Worm (Caenorhabditis elegans) whole organism, young adult: ENCODE results near the gene nspc-10.

Experiments used
- C06A6.2 ChIP-seq: fragments of 200-800 bp; sonication (Bioruptor generic); conservative IDR thresholded peaks from 2 replicates; pipeline ENCODE4 v1.3.6; 2022; ENCODE audit warnings: missing genetic modification characterization, missing compliant biosample characterization
- D2030.7 ChIP-seq: fragments of 200-800 bp; sonication (Bioruptor generic); IDR thresholded peaks from 2 replicates; pipeline ENCODE4 v1.3.6; 2022; ENCODE audit warnings: missing genetic modification reagents, missing genetic modification characterization, missing compliant biosample characterization
- F10E7.11 ChIP-seq: sonication (generic microtip); optimal IDR thresholded peaks from 2 replicates; lab custom pipeline; 2017; ENCODE audit warnings: mild to moderate bottlenecking, missing genetic modification characterization, moderate library complexity, missing compliant biosample characterization
- K11D2.4 ChIP-seq: fragments of 200-800 bp; sonication (Bioruptor generic); IDR thresholded peaks from 2 replicates; pipeline ENCODE4 v1.3.6; 2022; ENCODE audit warnings: missing genetic modification reagents, missing genetic modification characterization, missing compliant biosample characterization
- K12H6.12 ChIP-seq: fragments of 200-800 bp; sonication (Bioruptor generic); optimal IDR thresholded peaks from 2 replicates; lab custom pipeline; 2018; ENCODE audit warnings: mild to moderate bottlenecking, missing genetic modification characterization, missing compliant biosample characterization
- Y56A3A.18 ChIP-seq: fragments of 200-800 bp; sonication (Bioruptor generic); IDR thresholded peaks from 2 replicates; pipeline ENCODE4 v1.3.6; 2022; ENCODE audit warnings: missing genetic modification reagents, missing genetic modification characterization, missing compliant biosample characterization
- Y95B8A.8 ChIP-seq: fragments of 200-800 bp; sonication (Bioruptor generic); IDR thresholded peaks from 2 replicates; pipeline ENCODE4 v1.3.6; 2022; ENCODE audit warnings: missing genetic modification reagents, missing genetic modification characterization, missing compliant biosample characterization
- athp-1 ChIP-seq: sonication (generic microtip); optimal IDR thresholded peaks from 2 replicates; lab custom pipeline; 2017; ENCODE audit warnings: mild to moderate bottlenecking, missing genetic modification characterization, missing compliant biosample characterization
- attf-5 ChIP-seq: fragments of 200-800 bp; sonication (Bioruptor generic); optimal IDR thresholded peaks from 2 replicates; lab custom pipeline; 2018; ENCODE audit warnings: mild to moderate bottlenecking, missing genetic modification characterization, missing compliant biosample characterization
- cebp-1 ChIP-seq, 2 experiments: fragments of 200-800 bp in 1 of 2; sonication (Bioruptor generic) in 1 of 2; sonication (generic microtip) in 1 of 2; IDR thresholded peaks in 1 of 2; optimal IDR thresholded peaks in 1 of 2; 2 replicates each; pipeline versions ENCODE4 v1.3.6 to Lab custom; 2017 to 2022; ENCODE audit warnings: missing compliant biosample characterization in 2 of 2, missing genetic modification characterization in 2 of 2, mild to moderate bottlenecking in 1 of 2, missing genetic modification reagents in 1 of 2, moderate library complexity in 1 of 2
- cebp-2 ChIP-seq: fragments of 200-800 bp; sonication (Bioruptor generic); IDR thresholded peaks from 2 replicates; pipeline ENCODE4 v1.3.6; 2022; ENCODE audit warnings: missing genetic modification characterization, missing compliant biosample characterization
- ceh-100 ChIP-seq: fragments of 200-800 bp; sonication (Bioruptor generic); IDR thresholded peaks from 2 replicates; pipeline ENCODE4 v1.3.6; 2022; ENCODE audit warnings: missing genetic modification reagents, missing genetic modification characterization, missing compliant biosample characterization
- dox-1 ChIP-seq: fragments of 200-800 bp; sonication (Bioruptor generic); IDR thresholded peaks from 2 replicates; pipeline ENCODE4 v1.3.6; 2022; ENCODE audit warnings: missing genetic modification reagents, missing genetic modification characterization, missing compliant biosample characterization
- efl-1 ChIP-seq: fragments of 150-350 bp; optimal IDR thresholded peaks from 2 replicates; lab custom pipeline; 2014; ENCODE audit warnings: missing biosample characterization, missing genetic modification reagents, missing genetic modification characterization
- egl-44 ChIP-seq: fragments of 200-800 bp; sonication (Bioruptor generic); IDR thresholded peaks from 2 replicates; pipeline ENCODE4 v1.3.6; 2022; ENCODE audit warnings: missing genetic modification reagents, missing genetic modification characterization, missing compliant biosample characterization
- egrh-3 ChIP-seq: fragments of 200-800 bp; sonication (Bioruptor generic); IDR thresholded peaks from 2 replicates; pipeline ENCODE4 v1.3.6; 2022; ENCODE audit warnings: missing genetic modification reagents, missing genetic modification characterization, missing compliant biosample characterization
- hmg-20 ChIP-seq: fragments of 200-800 bp; sonication (Bioruptor generic); IDR thresholded peaks from 2 replicates; pipeline ENCODE4 v1.3.6; 2022; ENCODE audit warnings: missing genetic modification reagents, missing genetic modification characterization, missing compliant biosample characterization
- hsf-1 ChIP-seq: fragments of 200-800 bp; sonication (Bioruptor generic); IDR thresholded peaks from 2 replicates; pipeline ENCODE4 v1.3.6; 2022; ENCODE audit warnings: missing genetic modification reagents, missing genetic modification characterization, missing compliant biosample characterization
- lin-26 ChIP-seq: fragments of 200-800 bp; sonication (Bioruptor generic); IDR thresholded peaks from 2 replicates; pipeline ENCODE4 v1.3.6; 2022; ENCODE audit warnings: missing genetic modification reagents, missing genetic modification characterization, missing compliant biosample characterization
- lin-54 ChIP-seq: fragments of 200-800 bp; sonication (Bioruptor generic); optimal IDR thresholded peaks from 2 replicates; lab custom pipeline; 2018; ENCODE audit warnings: mild to moderate bottlenecking, missing genetic modification characterization, missing compliant biosample characterization
- madf-3 ChIP-seq: fragments of 200-800 bp; sonication (Bioruptor generic); IDR thresholded peaks from 2 replicates; pipeline ENCODE4 v1.3.6; 2022; ENCODE audit warnings: missing genetic modification reagents, missing genetic modification characterization, missing compliant biosample characterization
- madf-6 ChIP-seq: fragments of 200-800 bp; sonication (Bioruptor generic); IDR thresholded peaks from 2 replicates; pipeline ENCODE4 v1.3.6; 2022; ENCODE audit warnings: missing genetic modification reagents, missing genetic modification characterization, missing compliant biosample characterization
- mcd-1 ChIP-seq: fragments of 200-800 bp; sonication (Bioruptor generic); IDR thresholded peaks from 2 replicates; pipeline ENCODE4 v1.3.6; 2022; ENCODE audit warnings: missing genetic modification reagents, missing genetic modification characterization, missing compliant biosample characterization
- nfya-1 ChIP-seq: sonication (generic microtip); optimal IDR thresholded peaks from 2 replicates; lab custom pipeline; 2017; ENCODE audit warnings: antibody characterized with exemption, missing compliant biosample characterization, missing genetic modification characterization, borderline replicate concordance; ENCODE audit not compliant: insufficient read depth
- nfyb-1 ChIP-seq: fragments of 200-800 bp; sonication (Bioruptor generic); IDR thresholded peaks from 2 replicates; pipeline ENCODE4 v1.3.6; 2022; ENCODE audit warnings: missing genetic modification reagents, missing genetic modification characterization, missing compliant biosample characterization
- nhr-120 ChIP-seq: fragments of 200-800 bp; sonication (Bioruptor generic); IDR thresholded peaks from 2 replicates; pipeline ENCODE4 v1.3.6; 2022; ENCODE audit warnings: missing genetic modification characterization, missing compliant biosample characterization
- pbrm-1 ChIP-seq: fragments of 200-800 bp; sonication (Bioruptor generic); IDR thresholded peaks from 2 replicates; pipeline ENCODE4 v1.3.6; 2022; ENCODE audit warnings: missing genetic modification reagents, missing genetic modification characterization, missing compliant biosample characterization
- rcor-1 ChIP-seq: fragments of 200-800 bp; sonication (Bioruptor generic); IDR thresholded peaks from 2 replicates; pipeline ENCODE4 v1.3.6; 2022; ENCODE audit warnings: missing genetic modification reagents, missing genetic modification characterization, missing compliant biosample characterization
- rec-8 ChIP-seq, 2 experiments: sonication (generic microtip); optimal IDR thresholded peaks; 2 replicates each; lab custom pipeline; 2016; ENCODE audit warnings: mild to moderate bottlenecking in 2 of 2, missing genetic modification characterization in 2 of 2, missing genetic modification reagents in 2 of 2, missing genotype in 2 of 2, missing biosample characterization in 1 of 2, missing compliant biosample characterization in 1 of 2, moderate library complexity in 1 of 2
- rpc-1 ChIP-seq, 2 experiments: fragments of 150-350 bp in 1 of 2; sonication (generic microtip) in 1 of 2; optimal IDR thresholded peaks; 2 replicates each; lab custom pipeline; 2014 to 2018; ENCODE audit warnings: missing biosample characterization in 1 of 2, missing genetic modification characterization in 1 of 2, missing genetic modification reagents in 1 of 2, missing genotype in 1 of 2
- snpc-1.3 ChIP-seq: sonication (generic microtip); optimal IDR thresholded peaks from 2 replicates; lab custom pipeline; 2017; ENCODE audit warnings: missing genetic modification characterization, mild to moderate bottlenecking, missing compliant biosample characterization, antibody characterized with exemption, moderate library complexity, missing genotype, missing genetic modification reagents; ENCODE audit not compliant: insufficient read depth
- snpc-4 ChIP-seq, 5 experiments: fragments of 150-350 bp in 1 of 5; sonication (generic microtip) in 4 of 5; optimal IDR thresholded peaks; 2 replicates each; lab custom pipeline; 2014 to 2018; ENCODE audit warnings: missing genetic modification characterization in 5 of 5, missing biosample characterization in 3 of 5, antibody characterized with exemption in 2 of 5, mild to moderate bottlenecking in 2 of 5, missing compliant biosample characterization in 2 of 5, missing genotype in 2 of 5, moderate library complexity in 2 of 5, missing genetic modification reagents in 1 of 5
- somi-1 ChIP-seq: fragments of 200-800 bp; sonication (Bioruptor generic); optimal IDR thresholded peaks from 2 replicates; lab custom pipeline; 2018; ENCODE audit warnings: mild to moderate bottlenecking, missing genetic modification characterization, missing compliant biosample characterization
- zfh-2 ChIP-seq: fragments of 200-800 bp; sonication (Bioruptor generic); conservative IDR thresholded peaks from 2 replicates; pipeline ENCODE4 v1.3.6; 2022; ENCODE audit warnings: missing genetic modification reagents, missing genetic modification characterization, missing compliant biosample characterization
- zim-3 ChIP-seq: sonication (generic microtip); optimal IDR thresholded peaks from 2 replicates; lab custom pipeline; 2017; ENCODE audit warnings: mild to moderate bottlenecking, missing genetic modification characterization, moderate library complexity, missing compliant biosample characterization
- ztf-18 ChIP-seq: sonication (generic microtip); optimal IDR thresholded peaks from 2 replicates; lab custom pipeline; 2016; ENCODE audit warnings: missing genotype, mild to moderate bottlenecking, missing genetic modification characterization, missing compliant biosample characterization
- ztf-25 ChIP-seq: fragments of 200-800 bp; sonication (Bioruptor generic); IDR thresholded peaks from 2 replicates; pipeline ENCODE4 v1.3.6; 2022; ENCODE audit warnings: missing genetic modification reagents, missing genetic modification characterization, missing compliant biosample characterization

Gene nspc-10

DNA sequence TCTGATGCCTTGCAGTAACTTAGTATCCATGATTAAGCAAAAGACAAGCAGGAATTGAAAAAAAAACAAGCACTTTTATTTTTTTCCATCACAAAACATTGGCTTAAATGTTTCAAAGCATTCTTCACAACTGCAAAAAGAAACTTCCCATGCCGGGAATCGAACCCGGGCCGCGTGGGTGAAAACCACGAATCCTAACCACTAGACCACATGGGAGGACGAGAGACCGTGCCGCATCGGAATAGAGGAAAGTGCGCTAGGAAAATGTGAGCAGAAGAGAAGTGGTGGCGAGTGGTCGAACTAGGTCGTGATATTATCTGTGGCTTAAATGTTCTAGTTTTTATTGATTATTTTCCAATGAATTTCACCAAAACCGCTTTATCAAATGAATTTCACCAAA lies 24.1 kb downstream of the nspc-10 start (continued):
- TF ChIP-seq nfyb-1 (GFP tag; lab: Robert Waterston, UW) (peak; percentile 69), zfh-2 (0 out of 2 replicates have a peak, but pooled peaks have one; percentile 31), rec-8 (tag; optimal IDR thresholded peaks at IDR 0.05; lab: Kevin White, UChicago) (peak; percentile 17 to 56), attf-5 (GFP tag; lab: Kevin White, UChicago) (peak; percentile 28), mcd-1 (GFP tag; lab: Robert Waterston, UW) (peak; percentile 54), F10E7.11 (tag; lab: Kevin White, UChicago) (no peak), rcor-1 (peak; percentile 77), hmg-20 (GFP tag; lab: Robert Waterston, UW) (0 out of 2 replicates have a peak, but pooled peaks have one; percentile 42), cebp-1 (GFP tag; IDR thresholded peaks at IDR 0.05; lab: Robert Waterston, UW) (0 out of 2 replicates have a peak, but pooled peaks have one; percentile 45), cebp-1 (tag; optimal IDR thresholded peaks at IDR 0.05; lab: Kevin White, UChicago) (no peak), cebp-2 (no peak), egrh-3 (GFP tag; lab: Robert Waterston, UW) (peak; percentile 42), dox-1 (GFP tag; lab: Robert Waterston, UW) (peak; percentile 87), egl-44 (peak; percentile 80; the same call in 1 of the 2 replicates), K11D2.4 (0 out of 2 replicates have a peak, but pooled peaks have one; percentile 20), ztf-18 (peak; percentile 52), K12H6.12 (peak; percentile 38), Y56A3A.18 (GFP tag; lab: Robert Waterston, UW) (0 out of 2 replicates have a peak, but pooled peaks have one; percentile 71), madf-6 (GFP tag; lab: Robert Waterston, UW) (peak; percentile 55), C06A6.2 (GFP tag; lab: Robert Waterston, UW) (0 out of 2 replicates have a peak, but pooled peaks have one; percentile 30), athp-1 (tag; lab: Kevin White, UChicago) (no peak), lin-26 (GFP tag; lab: Robert Waterston, UW) (peak; percentile 86), rpc-1 (optimal IDR thresholded peaks at IDR 0.05; lab: Kevin White, UChicago) (peak; percentile 65), rpc-1 (tag; optimal IDR thresholded peaks at IDR 0.05; lab: Kevin White, UChicago) (peak; percentile 81), hsf-1 (GFP tag; lab: Robert Waterston, UW) (no peak), somi-1 (GFP tag; lab: Kevin White, UChicago) (peak; percentile 31), pbrm-1 (peak; percentile 78; the same call in 1 of the 2 replicates), Y95B8A.8 (GFP tag; lab: Robert Waterston, UW) (0 out of 2 replicates have a peak, but pooled peaks have one; percentile 55), madf-3 (GFP tag; lab: Robert Waterston, UW) (no peak), ztf-25 (GFP tag; lab: Robert Waterston, UW) (0 out of 2 replicates have a peak, but pooled peaks have one; percentile 46), snpc-1.3 (peak; percentile 59), D2030.7 (GFP tag; lab: Robert Waterston, UW) (peak; percentile 83), snpc-4 (GFP tag; optimal IDR thresholded peaks at IDR 0.05; lab: Kevin White, UChicago) (peak; percentile 14), snpc-4 (tag; optimal IDR thresholded peaks at IDR 0.05; lab: Kevin White, UChicago) (peak in 2 of 4 experiments; percentile 22 to 53), lin-54 (GFP tag; lab: Kevin White, UChicago) (peak; percentile 27), efl-1 (GFP tag; lab: Kevin White, UChicago) (peak; percentile 6)

DNA sequence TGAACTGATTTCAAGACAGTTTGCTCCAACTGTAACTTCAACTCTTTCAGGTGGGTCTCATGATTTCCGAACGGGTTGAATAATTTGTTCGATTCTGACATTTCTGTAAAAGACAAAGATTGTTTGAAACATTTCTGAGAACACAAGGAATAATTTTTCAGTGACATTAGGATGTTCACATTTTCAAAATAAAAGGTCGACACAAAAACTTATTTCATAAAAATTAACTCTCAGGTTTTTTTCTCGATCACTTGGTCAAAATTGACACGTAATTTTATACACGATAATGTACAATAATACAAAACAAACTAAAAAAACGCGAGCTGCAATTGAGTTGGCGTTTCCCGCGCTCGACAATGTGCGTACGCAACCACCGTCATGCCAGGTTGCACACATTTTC lies 27.9 kb downstream of the nspc-10 start, which contains the start of gene rif-1.2:
rif-1.2 (minus strand) TSS at position 101 of the 400 bp plus-strand sequence.
- no peak for TF ChIP-seq zim-3 (tag; lab: Kevin White, UChicago)
- TF ChIP-seq nhr-120 (GFP tag; lab: Robert Waterston, UW): no peak
- TF ChIP-seq nfya-1 (tag; lab: Kevin White, UChicago): no peak
- TF ChIP-seq ceh-100 (GFP tag; lab: Robert Waterston, UW): no peak
